Fruit fly (Drosophila melanogaster) whole organism, embryonic: ENCODE measurements around the gene Pak.

Source experiments
- Bgb ChIP-seq: fragments of 200-800 bp; sonication (Bioruptor generic); IDR thresholded peaks from 2 replicates; pipeline ENCODE4 v1.3.6; 2022; ENCODE audit warnings: missing biosample characterization, missing genetic modification characterization; ENCODE audit not compliant: partially characterized antibody
- CG12071 ChIP-seq: fragments of 200-800 bp; sonication (Bioruptor generic); optimal IDR thresholded peaks from 3 replicates; lab custom pipeline; 2018; ENCODE audit warnings: missing biosample characterization, mild to moderate bottlenecking, missing genetic modification characterization
- CG12104 ChIP-seq: fragments of 200-800 bp; sonication (Bioruptor generic); optimal IDR thresholded peaks from 3 replicates; lab custom pipeline; 2016; ENCODE audit warnings: missing biosample characterization, missing genetic modification characterization
- CG12219 ChIP-seq: fragments of 200-800 bp; sonication (Bioruptor generic); optimal IDR thresholded peaks from 3 replicates; lab custom pipeline; 2018; ENCODE audit warnings: missing biosample characterization, mild to moderate bottlenecking, missing genetic modification characterization
- CG1233 ChIP-seq: fragments of 200-800 bp; sonication (Bioruptor generic); optimal IDR thresholded peaks from 4 replicates; lab custom pipeline; 2018; ENCODE audit warnings: missing biosample characterization, mild to moderate bottlenecking, missing genetic modification characterization
- CG12659 ChIP-seq: fragments of 200-800 bp; sonication (Bioruptor generic); optimal IDR thresholded peaks from 3 replicates; lab custom pipeline; 2017; ENCODE audit warnings: mild to moderate bottlenecking, missing biosample characterization, missing genetic modification reagents, missing genetic modification characterization
- CG12769 ChIP-seq: fragments of 200-800 bp; sonication (Bioruptor generic); optimal IDR thresholded peaks from 2 replicates; lab custom pipeline; 2019; ENCODE audit warnings: missing biosample characterization, mild to moderate bottlenecking, missing genetic modification characterization, moderate library complexity
- CG13296 ChIP-seq: fragments of 200-800 bp; sonication (Bioruptor generic); optimal IDR thresholded peaks from 3 replicates; lab custom pipeline; 2018; ENCODE audit warnings: missing biosample characterization, mild to moderate bottlenecking, missing genetic modification characterization
- CG13624 ChIP-seq: fragments of 200-800 bp; sonication (Bioruptor generic); optimal IDR thresholded peaks from 2 replicates; lab custom pipeline; 2016; ENCODE audit warnings: missing biosample characterization, missing genetic modification characterization
- CG14860 ChIP-seq: fragments of 200-800 bp; sonication (Bioruptor generic); IDR thresholded peaks from 3 replicates; pipeline ENCODE4 v1.3.6; 2022; ENCODE audit warnings: missing biosample characterization, missing genetic modification characterization; ENCODE audit not compliant: partially characterized antibody
- CG15073 ChIP-seq: fragments of 200-800 bp; sonication (Bioruptor generic); optimal IDR thresholded peaks from 2 replicates; lab custom pipeline; 2016; ENCODE audit warnings: missing biosample characterization, missing genetic modification characterization
- CG17359 ChIP-seq: fragments of 200-800 bp; sonication (Bioruptor generic); optimal IDR thresholded peaks from 3 replicates; lab custom pipeline; 2018; ENCODE audit warnings: missing biosample characterization, mild to moderate bottlenecking, missing genetic modification characterization, moderate library complexity
- CG17802 ChIP-seq: fragments of 200-800 bp; sonication (Bioruptor generic); optimal IDR thresholded peaks from 2 replicates; lab custom pipeline; 2018; ENCODE audit warnings: missing biosample characterization, mild to moderate bottlenecking, missing genetic modification characterization, moderate library complexity
- CG1832 ChIP-seq: fragments of 200-800 bp; sonication (Bioruptor generic); optimal IDR thresholded peaks from 2 replicates; lab custom pipeline; 2017; ENCODE audit warnings: missing biosample characterization, mild to moderate bottlenecking, missing genetic modification characterization, inconsistent platforms
- CG18599 ChIP-seq: fragments of 200-800 bp; sonication (Bioruptor generic); optimal IDR thresholded peaks from 3 replicates; lab custom pipeline; 2017; ENCODE audit warnings: missing biosample characterization, missing genetic modification characterization, mild to moderate bottlenecking, moderate library complexity, missing genetic modification reagents
- CG2889 ChIP-seq: fragments of 200-800 bp; sonication (Bioruptor generic); IDR thresholded peaks from 3 replicates; pipeline ENCODE4 v1.3.6; 2022; ENCODE audit warnings: missing biosample characterization, missing genetic modification characterization
- CG33213 ChIP-seq: fragments of 200-800 bp; sonication (Bioruptor generic); optimal IDR thresholded peaks from 3 replicates; lab custom pipeline; 2016; ENCODE audit warnings: missing biosample characterization, missing genetic modification characterization
- CG3726 ChIP-seq: fragments of 200-800 bp; sonication (Bioruptor generic); IDR thresholded peaks from 3 replicates; pipeline ENCODE4, ENCODE4 v1.3.6; 2022; ENCODE audit warnings: missing biosample characterization, missing genetic modification characterization
- CG3847 ChIP-seq: fragments of 200-800 bp; sonication (Bioruptor generic); IDR thresholded peaks from 2 replicates; pipeline ENCODE4 v1.3.6; 2022; ENCODE audit warnings: missing biosample characterization, missing genetic modification characterization
- CG4328 ChIP-seq: fragments of 200-800 bp; sonication (Bioruptor generic); optimal IDR thresholded peaks from 3 replicates; lab custom pipeline; 2017; ENCODE audit warnings: missing biosample characterization, missing genetic modification reagents, missing genetic modification characterization
- CG4404 ChIP-seq: fragments of 200-800 bp; sonication (Bioruptor generic); IDR thresholded peaks from 2 replicates; pipeline ENCODE4 v1.3.6; 2022; ENCODE audit warnings: missing biosample characterization, missing genetic modification characterization
- CG6683 ChIP-seq: fragments of 200-800 bp; sonication (Bioruptor generic); optimal IDR thresholded peaks from 2 replicates; lab custom pipeline; 2017; ENCODE audit warnings: missing biosample characterization, mild to moderate bottlenecking, missing genetic modification characterization, missing genetic modification reagents
- CG7271 ChIP-seq: fragments of 200-800 bp; sonication (Bioruptor generic); optimal IDR thresholded peaks from 2 replicates; lab custom pipeline; 2018; ENCODE audit warnings: missing biosample characterization, mild to moderate bottlenecking, missing genetic modification characterization, moderate library complexity
- CG8089 ChIP-seq: fragments of 200-800 bp; sonication (Bioruptor generic); optimal IDR thresholded peaks from 3 replicates; lab custom pipeline; 2016; ENCODE audit warnings: missing biosample characterization, missing genetic modification characterization
- CG9437 ChIP-seq: fragments of 200-800 bp; sonication (Bioruptor generic); optimal IDR thresholded peaks from 2 replicates; lab custom pipeline; 2018; ENCODE audit warnings: missing biosample characterization, mild to moderate bottlenecking, missing genetic modification characterization
- CG9727 ChIP-seq: fragments of 200-800 bp; sonication (Bioruptor generic); optimal IDR thresholded peaks from 3 replicates; lab custom pipeline; 2017; ENCODE audit warnings: missing biosample characterization, mild to moderate bottlenecking, missing genetic modification characterization
- CoRest ChIP-seq: fragments of 200-800 bp; sonication (Bioruptor generic); optimal IDR thresholded peaks from 3 replicates; lab custom pipeline; 2018; ENCODE audit warnings: missing biosample characterization, mild to moderate bottlenecking, missing genetic modification characterization, moderate library complexity
- CrebB ChIP-seq: fragments of 200-800 bp; sonication (Bioruptor generic); optimal IDR thresholded peaks from 3 replicates; lab custom pipeline; 2018; ENCODE audit warnings: missing biosample characterization, mild to moderate bottlenecking, missing genetic modification characterization
- Fer3 ChIP-seq: fragments of 200-800 bp; sonication (Bioruptor generic); optimal IDR thresholded peaks from 2 replicates; lab custom pipeline; 2018; ENCODE audit warnings: missing biosample characterization, mild to moderate bottlenecking, missing genetic modification characterization, moderate library complexity
- HLH4C ChIP-seq: fragments of 200-800 bp; sonication (Bioruptor generic); IDR thresholded peaks from 3 replicates; pipeline ENCODE4 v1.3.6; 2022; ENCODE audit warnings: missing biosample characterization, missing genetic modification characterization; ENCODE audit not compliant: partially characterized antibody
- HLH54F ChIP-seq: fragments of 200-800 bp; sonication (Bioruptor generic); optimal IDR thresholded peaks from 3 replicates; lab custom pipeline; 2016; ENCODE audit warnings: missing biosample characterization, missing genetic modification characterization
- Lim3 ChIP-seq: fragments of 200-800 bp; sonication (Bioruptor generic); IDR thresholded peaks from 2 replicates; pipeline ENCODE4 v1.3.6; 2022; ENCODE audit warnings: missing biosample characterization, missing genetic modification characterization
- MESR4 ChIP-seq: fragments of 200-800 bp; sonication (Bioruptor generic); optimal IDR thresholded peaks from 2 replicates; lab custom pipeline; 2018; ENCODE audit warnings: missing biosample characterization, mild to moderate bottlenecking, missing genetic modification characterization, moderate library complexity
- Mrtf ChIP-seq: fragments of 200-800 bp; sonication (Bioruptor generic); IDR thresholded peaks from 3 replicates; pipeline ENCODE4 v1.3.6; 2022; ENCODE audit warnings: missing biosample characterization, missing genetic modification characterization
- Sin3A ChIP-seq: fragments of >200 bp; optimal IDR thresholded peaks from 2 replicates; lab custom pipeline; 2018
- Sox102F ChIP-seq: fragments of 200-800 bp; sonication (Bioruptor generic); optimal IDR thresholded peaks from 2 replicates; lab custom pipeline; 2018; ENCODE audit warnings: missing biosample characterization, mild to moderate bottlenecking, missing genetic modification characterization, moderate library complexity
- al ChIP-seq: fragments of 200-800 bp; sonication (Bioruptor generic); IDR thresholded peaks from 2 replicates; pipeline ENCODE4 v1.3.6; 2022; ENCODE audit warnings: missing biosample characterization, missing genetic modification characterization
- aop ChIP-seq: fragments of 200-800 bp; sonication (Bioruptor generic); IDR thresholded peaks from 2 replicates; pipeline ENCODE4 v1.3.6; 2022; ENCODE audit warnings: missing biosample characterization, missing genetic modification characterization
- az2 ChIP-seq: fragments of 200-800 bp; sonication (Bioruptor generic); optimal IDR thresholded peaks from 3 replicates; lab custom pipeline; 2016; ENCODE audit warnings: missing biosample characterization, missing genetic modification characterization
- bsh ChIP-seq, 2 experiments: fragments of 200-800 bp; sonication (Bioruptor generic); optimal IDR thresholded peaks; 2 replicates each; lab custom pipeline; 2017 to 2018; ENCODE audit warnings: mild to moderate bottlenecking in 2 of 2, missing biosample characterization in 2 of 2, missing genetic modification characterization in 2 of 2, moderate library complexity in 1 of 2
- ci ChIP-seq: fragments of 200-800 bp; sonication (Bioruptor generic); IDR thresholded peaks from 3 replicates; pipeline ENCODE4 v1.3.6; 2022; ENCODE audit warnings: missing biosample characterization, missing genetic modification characterization
- dmrt99B ChIP-seq: fragments of 200-800 bp; sonication (Bioruptor generic); optimal IDR thresholded peaks from 2 replicates; lab custom pipeline; 2018; ENCODE audit warnings: missing biosample characterization, mild to moderate bottlenecking, missing genetic modification characterization, moderate library complexity
- ewg ChIP-seq: fragments of 200-800 bp; sonication (Bioruptor generic); optimal IDR thresholded peaks from 3 replicates; lab custom pipeline; 2017; ENCODE audit warnings: mild to moderate bottlenecking, missing biosample characterization, missing genetic modification reagents, missing genetic modification characterization
- fd102C ChIP-seq: fragments of 200-800 bp; sonication (Bioruptor generic); optimal IDR thresholded peaks from 2 replicates; lab custom pipeline; 2018; ENCODE audit warnings: missing biosample characterization, mild to moderate bottlenecking, missing genetic modification characterization, moderate library complexity
- gfzf ChIP-seq: fragments of 200-800 bp; sonication (Bioruptor generic); optimal IDR thresholded peaks from 2 replicates; lab custom pipeline; 2016; ENCODE audit warnings: missing biosample characterization, mild to moderate bottlenecking, missing genetic modification characterization, moderate library complexity
- jigr1 ChIP-seq: fragments of 200-800 bp; sonication (Bioruptor generic); IDR thresholded peaks from 3 replicates; pipeline ENCODE4 v1.3.6; 2022; ENCODE audit warnings: missing biosample characterization, missing genetic modification characterization
- sens-2 ChIP-seq: fragments of 200-800 bp; sonication (Bioruptor generic); IDR thresholded peaks from 2 replicates; pipeline ENCODE4 v1.3.6; 2022; ENCODE audit warnings: missing biosample characterization, missing genetic modification characterization
- sug ChIP-seq: fragments of 200-800 bp; optimal IDR thresholded peaks from 2 replicates; lab custom pipeline; 2019; ENCODE audit warnings: missing biosample characterization, mild to moderate bottlenecking, missing genetic modification characterization, moderate library complexity
- ttk ChIP-seq: fragments of 200-800 bp; sonication (Bioruptor generic); IDR thresholded peaks from 2 replicates; pipeline ENCODE4 v2.1.2; 2022; ENCODE audit warnings: missing biosample characterization, missing genetic modification characterization

The Pak gene

DNA sequence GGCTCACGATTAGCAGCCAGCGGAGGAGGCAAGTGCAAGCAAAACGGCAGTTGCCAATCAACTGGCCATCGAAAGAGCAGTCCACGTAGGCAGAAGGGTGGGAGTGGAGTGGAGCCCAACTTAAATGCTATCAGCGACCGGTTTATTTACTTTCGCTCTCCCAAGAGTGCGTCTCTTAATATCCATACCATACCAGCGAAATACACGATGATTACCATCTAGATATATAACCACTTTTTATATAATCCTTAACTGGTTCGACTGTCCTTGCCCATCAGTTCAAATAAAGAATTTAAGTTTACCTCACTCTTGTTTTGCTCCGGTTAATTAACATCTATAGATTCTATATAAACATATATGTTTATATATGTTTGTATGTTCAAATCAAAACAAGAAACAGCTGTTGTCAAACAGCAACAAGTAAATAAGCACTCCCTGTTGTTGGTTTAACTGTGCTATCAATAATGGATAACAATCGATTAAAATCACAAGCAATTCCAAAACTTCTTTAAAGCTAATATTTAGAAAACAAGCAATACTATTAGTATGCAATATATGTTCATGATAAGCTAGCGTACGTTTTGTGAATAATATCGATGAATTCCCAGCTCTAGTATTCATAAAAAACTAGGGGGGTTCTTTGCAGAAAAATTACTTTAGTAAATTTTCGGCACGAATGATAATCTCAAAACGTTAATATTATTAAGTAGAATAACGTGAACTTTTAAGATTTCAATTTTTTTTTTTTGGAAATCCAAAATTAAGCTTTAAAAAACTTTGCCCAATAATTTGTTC, 23.0 kb downstream of the Pak start (continued):
- TF ChIP-seq fd102C (GFP tag; lab: Kevin White, UChicago): no peak
- TF ChIP-seq CG17802: no peak
- TF ChIP-seq CG2889: 0 out of 3 replicates have a peak, but pooled peaks have one; percentile 18
- no peak for TF ChIP-seq az2
- peak; percentile 51 for TF ChIP-seq sug (tag; lab: Kevin White, UChicago)
- TF ChIP-seq CG33213 (GFP tag; lab: Kevin White, UChicago): peak; percentile 32
- peak; percentile 57; the same call in 1 of the 3 replicates for TF ChIP-seq ci
- TF ChIP-seq CG12104 (GFP tag; lab: Kevin White, UChicago): no peak
- TF ChIP-seq dmrt99B: no peak
- no peak for TF ChIP-seq CG7271 (tag; lab: Kevin White, UChicago)
- no peak for TF ChIP-seq gfzf
- peak; percentile 35 for TF ChIP-seq CG17359 (tag; lab: Kevin White, UChicago)
- no peak for TF ChIP-seq sens-2 (GFP tag; lab: Robert Waterston, UW)
- peak; percentile 55 for TF ChIP-seq CrebB (tag; lab: Kevin White, UChicago)
- peak; percentile 52 for TF ChIP-seq CG6683 (GFP tag; lab: Kevin White, UChicago)
- TF ChIP-seq MESR4 (GFP tag; lab: Kevin White, UChicago): peak; percentile 12
- no peak for TF ChIP-seq aop (GFP tag; lab: Robert Waterston, UW)
- no peak for TF ChIP-seq Lim3
- no peak for TF ChIP-seq Sin3A (lab: Kevin White, UChicago)
- TF ChIP-seq CG9437 (GFP tag; lab: Kevin White, UChicago): peak; percentile 36
- TF ChIP-seq CG9727 (GFP tag; lab: Kevin White, UChicago): peak; percentile 53
- TF ChIP-seq Sox102F (GFP tag; lab: Kevin White, UChicago): no peak
- TF ChIP-seq al (GFP tag; lab: Robert Waterston, UW): 0 out of 2 replicates have a peak, but pooled peaks have one; percentile 10
- TF ChIP-seq CG13624 (GFP tag; lab: Kevin White, UChicago): peak; percentile 42
- no peak for TF ChIP-seq CG1832 (GFP tag; lab: Kevin White, UChicago)
- TF ChIP-seq CoRest (tag; lab: Kevin White, UChicago): peak; percentile 51
- TF ChIP-seq CG4328 (GFP tag; lab: Kevin White, UChicago): peak; percentile 10
- peak; percentile 71 for TF ChIP-seq CG12659 (GFP tag; lab: Kevin White, UChicago)
- TF ChIP-seq CG3847 (GFP tag; lab: Robert Waterston, UW): peak; percentile 8; the same call in 1 of the 2 replicates
- peak; percentile 67 for TF ChIP-seq CG18599 (GFP tag; lab: Kevin White, UChicago)
- no peak for TF ChIP-seq ewg (GFP tag; lab: Kevin White, UChicago)
- TF ChIP-seq CG3726 (GFP tag; lab: Robert Waterston, UW): no peak
- TF ChIP-seq Fer3 (tag; lab: Kevin White, UChicago): peak; percentile 65
- no peak for TF ChIP-seq Mrtf (GFP tag; lab: Robert Waterston, UW)
- peak; percentile 61 for TF ChIP-seq CG1233 (GFP tag; lab: Kevin White, UChicago)
- TF ChIP-seq CG13296 (GFP tag; lab: Kevin White, UChicago): peak; percentile 72
- no peak for TF ChIP-seq CG14860 (GFP tag; lab: Robert Waterston, UW)
- TF ChIP-seq bsh (GFP tag; optimal IDR thresholded peaks at IDR 0.05; lab: Kevin White, UChicago): peak in 1 of 2 experiments; percentile 40
- no peak for TF ChIP-seq HLH4C (GFP tag; lab: Robert Waterston, UW)
- no peak for TF ChIP-seq ttk (GFP tag; lab: Robert Waterston, UW)
- TF ChIP-seq jigr1 (GFP tag; lab: Robert Waterston, UW): no peak
- TF ChIP-seq CG12219 (GFP tag; lab: Kevin White, UChicago): peak; percentile 6
- no peak for TF ChIP-seq CG12071 (GFP tag; lab: Kevin White, UChicago)
- TF ChIP-seq CG15073 (GFP tag; lab: Kevin White, UChicago): no peak
- peak; percentile 73 for TF ChIP-seq CG12769 (tag; lab: Kevin White, UChicago)
- TF ChIP-seq HLH54F: no peak
- no peak for TF ChIP-seq CG8089 (GFP tag; lab: Kevin White, UChicago)
- TF ChIP-seq CG4404 (GFP tag; lab: Robert Waterston, UW): no peak
- TF ChIP-seq Bgb (GFP tag; lab: Robert Waterston, UW): no peak
